Fruit fly (Drosophila melanogaster) whole organism, prepupa: Measurements from ENCODE around the gene CG7029.

Experiments
- Blimp-1 ChIP-seq: fragments of 200-800 bp; sonication (Bioruptor generic); optimal IDR thresholded peaks from 3 replicates; lab custom pipeline; 2017; ENCODE audit warnings: missing biosample characterization, missing genetic modification characterization, mild to moderate bottlenecking, moderate library complexity, missing genetic modification reagents
- CG10631 ChIP-seq: fragments of 200-800 bp; sonication (Bioruptor generic); optimal IDR thresholded peaks from 2 replicates; lab custom pipeline; 2016; ENCODE audit warnings: missing biosample characterization, missing genetic modification characterization
- CG10669 ChIP-seq: fragments of 200-800 bp; sonication (Bioruptor generic); optimal IDR thresholded peaks from 3 replicates; lab custom pipeline; 2018; ENCODE audit warnings: missing biosample characterization, mild to moderate bottlenecking, missing genetic modification characterization, moderate library complexity
- CG11762 ChIP-seq: fragments of 200-800 bp; sonication (Bioruptor generic); optimal IDR thresholded peaks from 3 replicates; lab custom pipeline; 2016; ENCODE audit warnings: missing biosample characterization, missing genetic modification characterization; ENCODE audit not compliant: insufficient read depth
- CG11902 ChIP-seq: fragments of 200-800 bp; sonication (Bioruptor generic); optimal IDR thresholded peaks from 3 replicates; lab custom pipeline; 2016; ENCODE audit warnings: missing biosample characterization, missing genetic modification characterization
- CG15336 ChIP-seq: fragments of 200-800 bp; sonication (Bioruptor generic); IDR thresholded peaks from 2 replicates; pipeline ENCODE4 v1.3.6; 2022; ENCODE audit warnings: missing biosample characterization, missing genetic modification characterization
- CG1621 ChIP-seq: fragments of 200-800 bp; sonication (Bioruptor generic); optimal IDR thresholded peaks from 3 replicates; lab custom pipeline; 2018; ENCODE audit warnings: missing biosample characterization, mild to moderate bottlenecking, missing genetic modification characterization
- CG16779 ChIP-seq: fragments of 200-800 bp; sonication (Bioruptor generic); optimal IDR thresholded peaks from 3 replicates; lab custom pipeline; 2017; ENCODE audit warnings: missing biosample characterization, mild to moderate bottlenecking, missing genetic modification characterization
- CG3032 ChIP-seq: fragments of 200-800 bp; optimal IDR thresholded peaks from 2 replicates; lab custom pipeline; 2019; ENCODE audit warnings: missing biosample characterization, mild to moderate bottlenecking, missing genetic modification characterization, moderate library complexity
- CG31627 ChIP-seq: fragments of 200-800 bp; sonication (Bioruptor generic); optimal IDR thresholded peaks from 3 replicates; lab custom pipeline; 2016; ENCODE audit warnings: missing biosample characterization, missing genetic modification characterization
- CG32006 ChIP-seq: fragments of 200-800 bp; sonication (Bioruptor generic); optimal IDR thresholded peaks from 3 replicates; lab custom pipeline; 2017; ENCODE audit warnings: missing biosample characterization, mild to moderate bottlenecking, missing genetic modification characterization
- CG34406 ChIP-seq: fragments of 200-800 bp; sonication (Bioruptor generic); optimal IDR thresholded peaks from 3 replicates; lab custom pipeline; 2016; ENCODE audit warnings: missing biosample characterization, missing genetic modification characterization
- CG3919 ChIP-seq: fragments of 200-800 bp; sonication (Bioruptor generic); optimal IDR thresholded peaks from 3 replicates; lab custom pipeline; 2016; ENCODE audit warnings: missing biosample characterization, missing genetic modification characterization
- CG4318 ChIP-seq: fragments of 200-800 bp; sonication (Bioruptor generic); optimal IDR thresholded peaks from 3 replicates; lab custom pipeline; 2017; ENCODE audit warnings: missing biosample characterization, mild to moderate bottlenecking, missing genetic modification characterization
- CG6163 ChIP-seq: fragments of 200-800 bp; sonication (Bioruptor generic); IDR thresholded peaks from 3 replicates; pipeline ENCODE4 v1.3.6; 2022; ENCODE audit warnings: missing biosample characterization, missing genetic modification characterization
- CG6276 ChIP-seq: fragments of 200-800 bp; sonication (Bioruptor generic); optimal IDR thresholded peaks from 2 replicates; lab custom pipeline; 2017; ENCODE audit warnings: missing biosample characterization, mild to moderate bottlenecking, missing genetic modification characterization
- CG6792 ChIP-seq: fragments of 200-800 bp; sonication (Bioruptor generic); optimal IDR thresholded peaks from 3 replicates; lab custom pipeline; 2016; ENCODE audit warnings: missing biosample characterization, missing genetic modification characterization
- CG6808 ChIP-seq: fragments of 200-800 bp; sonication (Bioruptor generic); optimal IDR thresholded peaks from 3 replicates; lab custom pipeline; 2017; ENCODE audit warnings: missing biosample characterization, missing genetic modification characterization, mild to moderate bottlenecking, moderate library complexity, missing genetic modification reagents
- CG7368 ChIP-seq: fragments of 200-800 bp; sonication (Bioruptor generic); optimal IDR thresholded peaks from 3 replicates; lab custom pipeline; 2016; ENCODE audit warnings: missing biosample characterization, missing genetic modification characterization
- CG8119 ChIP-seq: fragments of 200-800 bp; sonication (Bioruptor generic); IDR thresholded peaks from 3 replicates; pipeline ENCODE4 v1.3.6; 2022; ENCODE audit warnings: missing biosample characterization, missing genetic modification characterization
- CG8319 ChIP-seq: fragments of 200-800 bp; sonication (Bioruptor generic); optimal IDR thresholded peaks from 3 replicates; lab custom pipeline; 2016; ENCODE audit warnings: missing biosample characterization, missing genetic modification characterization
- CG8632 ChIP-seq: fragments of 200-800 bp; sonication (Bioruptor generic); optimal IDR thresholded peaks from 3 replicates; lab custom pipeline; 2016; ENCODE audit warnings: missing biosample characterization, missing genetic modification characterization
- CG9139 ChIP-seq: fragments of 200-800 bp; sonication (Bioruptor generic); optimal IDR thresholded peaks from 3 replicates; lab custom pipeline; 2017; ENCODE audit warnings: missing biosample characterization, mild to moderate bottlenecking, missing genetic modification characterization
- Eip75B ChIP-seq: fragments of 200-800 bp; sonication (Bioruptor generic); optimal IDR thresholded peaks from 3 replicates; lab custom pipeline; 2016; ENCODE audit warnings: missing biosample characterization, missing genetic modification characterization
- Eip78C ChIP-seq: fragments of 200-800 bp; sonication (Bioruptor generic); peaks from one replicate; lab custom pipeline; 2016; ENCODE audit warnings: missing biosample characterization, missing genetic modification characterization
- Eip93F ChIP-seq: fragments of 200-800 bp; sonication (Bioruptor generic); optimal IDR thresholded peaks from 2 replicates; lab custom pipeline; 2016; ENCODE audit warnings: missing biosample characterization, mild to moderate bottlenecking, missing genetic modification characterization
- Ets21C ChIP-seq: fragments of 200-800 bp; sonication (Bioruptor generic); optimal IDR thresholded peaks from 3 replicates; lab custom pipeline; 2016; ENCODE audit warnings: missing biosample characterization, missing genetic modification characterization
- Ets96B ChIP-seq: fragments of 200-800 bp; optimal IDR thresholded peaks from 2 replicates; lab custom pipeline; 2019; ENCODE audit warnings: missing biosample characterization, mild to moderate bottlenecking, missing genetic modification characterization, moderate library complexity
- Gug ChIP-seq: fragments of 200-800 bp; sonication (Bioruptor generic); IDR thresholded peaks from 2 replicates; pipeline ENCODE4 v1.3.6; 2022; ENCODE audit warnings: missing biosample characterization, missing genetic modification characterization
- Hr38 ChIP-seq: sonication (Bioruptor generic); optimal IDR thresholded peaks from 2 replicates; lab custom pipeline; 2016; ENCODE audit warnings: missing biosample characterization, missing genetic modification characterization
- Hr39 ChIP-seq: fragments of 200-800 bp; sonication (Bioruptor generic); optimal IDR thresholded peaks from 2 replicates; lab custom pipeline; 2016; ENCODE audit warnings: missing biosample characterization, missing genetic modification characterization
- Hr4 ChIP-seq: fragments of 200-800 bp; sonication (Bioruptor generic); optimal IDR thresholded peaks from 3 replicates; lab custom pipeline; 2016; ENCODE audit warnings: missing biosample characterization, missing genetic modification characterization
- Met ChIP-seq: fragments of 200-800 bp; sonication (Bioruptor generic); optimal IDR thresholded peaks from 3 replicates; lab custom pipeline; 2016; ENCODE audit warnings: missing biosample characterization, missing genetic modification characterization
- OdsH ChIP-seq: fragments of 200-800 bp; sonication (Bioruptor generic); optimal IDR thresholded peaks from 3 replicates; lab custom pipeline; 2016; ENCODE audit warnings: missing biosample characterization, missing genetic modification characterization
- Smox ChIP-seq: fragments of 200-800 bp; sonication (Bioruptor generic); optimal IDR thresholded peaks from 3 replicates; lab custom pipeline; 2016; ENCODE audit warnings: missing biosample characterization, missing genetic modification characterization
- Sox102F ChIP-seq: fragments of 200-800 bp; sonication (Bioruptor generic); optimal IDR thresholded peaks from 2 replicates; lab custom pipeline; 2016; ENCODE audit warnings: missing biosample characterization, mild to moderate bottlenecking, missing genetic modification characterization
- Sox14 ChIP-seq: fragments of 200-800 bp; sonication (Bioruptor generic); optimal IDR thresholded peaks from 3 replicates; lab custom pipeline; 2016; ENCODE audit warnings: missing biosample characterization, missing genetic modification characterization
- Sox15 ChIP-seq: fragments of 200-800 bp; sonication (Bioruptor generic); optimal IDR thresholded peaks from 3 replicates; lab custom pipeline; 2016; ENCODE audit warnings: missing biosample characterization, missing genetic modification characterization
- dac ChIP-seq: fragments of 200-800 bp; sonication (Bioruptor generic); optimal IDR thresholded peaks from 2 replicates; lab custom pipeline; 2017; ENCODE audit warnings: missing biosample characterization, mild to moderate bottlenecking, missing genetic modification characterization
- dsx ChIP-seq: fragments of 200-800 bp; optimal IDR thresholded peaks from 3 replicates; lab custom pipeline; 2019; ENCODE audit warnings: missing biosample characterization, mild to moderate bottlenecking, missing genetic modification characterization, moderate library complexity; ENCODE audit not compliant: poor library complexity, severe bottlenecking
- eg ChIP-seq: fragments of 200-800 bp; sonication (Bioruptor generic); IDR thresholded peaks from 3 replicates; pipeline ENCODE4 v1.3.6; 2022; ENCODE audit warnings: missing biosample characterization, missing genetic modification characterization
- esn ChIP-seq: fragments of 200-800 bp; sonication (Bioruptor generic); optimal IDR thresholded peaks from 2 replicates; lab custom pipeline; 2016; ENCODE audit warnings: missing biosample characterization, mild to moderate bottlenecking, missing genetic modification characterization, moderate library complexity
- fd59A ChIP-seq: fragments of 200-800 bp; sonication (Bioruptor generic); optimal IDR thresholded peaks from 2 replicates; lab custom pipeline; 2017; ENCODE audit warnings: missing biosample characterization, mild to moderate bottlenecking, missing genetic modification characterization, missing genetic modification reagents
- fd85E ChIP-seq: fragments of 200-800 bp; sonication (Bioruptor generic); optimal IDR thresholded peaks from 3 replicates; lab custom pipeline; 2016; ENCODE audit warnings: missing biosample characterization, missing genetic modification characterization
- fkh ChIP-seq: fragments of 200-800 bp; sonication (Bioruptor generic); optimal IDR thresholded peaks from 3 replicates; lab custom pipeline; 2017; ENCODE audit warnings: missing biosample characterization, mild to moderate bottlenecking, missing genetic modification characterization, moderate library complexity
- lz ChIP-seq: fragments of 200-800 bp; sonication (Bioruptor generic); optimal IDR thresholded peaks from 3 replicates; lab custom pipeline; 2016; ENCODE audit warnings: missing biosample characterization, missing genetic modification characterization
- pdm3 ChIP-seq: fragments of 200-800 bp; sonication (Bioruptor generic); optimal IDR thresholded peaks from 3 replicates; lab custom pipeline; 2016; ENCODE audit warnings: missing biosample characterization, missing genetic modification characterization
- salr ChIP-seq, 2 experiments: fragments of 200-800 bp; sonication (Bioruptor generic); optimal IDR thresholded peaks; 3 replicates each; lab custom pipeline; 2016 to 2018; ENCODE audit warnings: missing biosample characterization in 2 of 2, missing genetic modification characterization in 2 of 2, mild to moderate bottlenecking in 1 of 2
- spab ChIP-seq: fragments of 200-800 bp; sonication (Bioruptor generic); optimal IDR thresholded peaks from 2 replicates; lab custom pipeline; 2017; ENCODE audit warnings: missing biosample characterization, mild to moderate bottlenecking, missing genetic modification characterization, missing genetic modification reagents
- ss ChIP-seq, 2 experiments: fragments of 200-800 bp; sonication (Bioruptor generic); optimal IDR thresholded peaks; 2 replicates in 1 of 2; 3 replicates in 1 of 2; lab custom pipeline; 2017 to 2018; ENCODE audit warnings: mild to moderate bottlenecking in 2 of 2, missing biosample characterization in 2 of 2, missing genetic modification characterization in 2 of 2, moderate library complexity in 1 of 2
- svp ChIP-seq: fragments of 200-800 bp; sonication (Bioruptor generic); peaks from one replicate; lab custom pipeline; 2016; ENCODE audit warnings: missing biosample characterization, missing genetic modification characterization
- vri ChIP-seq: fragments of 200-800 bp; sonication (Bioruptor generic); optimal IDR thresholded peaks from 3 replicates; lab custom pipeline; 2016; ENCODE audit warnings: missing biosample characterization, mild to moderate bottlenecking, missing genetic modification characterization

CG7029 gene

dm6 chr3R:22750534-22750947, at the start of gene CG7029, which contains the start of the genes rumi and Usp12-46:
Gene CG7029, plus strand, starts transcription at chr3R:22750901.
Gene rumi, minus strand, starts transcription at chr3R:22750597.
Gene Usp12-46, plus strand, starts transcription at chr3R:22750901.
- TF ChIP-seq esn (peak; percentile 88), fkh (GFP tag; lab: Kevin White, UChicago) (no peak), CG8119 (peak; percentile 65; the same call in 2 of the 3 replicates), CG11902 (GFP tag; lab: Kevin White, UChicago) (peak; percentile 78), CG8632 (no peak), Sox15 (GFP tag; lab: Kevin White, UChicago) (peak; percentile 87), CG6808 (GFP tag; lab: Kevin White, UChicago) (peak; percentile 22), Met (GFP tag; lab: Kevin White, UChicago) (no peak), Eip75B (GFP tag; lab: Kevin White, UChicago) (no peak), CG8319 (GFP tag; lab: Kevin White, UChicago) (peak; percentile 79), Eip93F (GFP tag; lab: Kevin White, UChicago) (no peak), CG6163 (peak; percentile 91), Smox (no peak), svp (GFP tag; lab: Kevin White, UChicago) (peak; percentile 94), Ets96B (tag; lab: Kevin White, UChicago) (peak; percentile 56), fd59A (peak; percentile 52), CG4318 (GFP tag; lab: Kevin White, UChicago) (no peak), ss (GFP tag; optimal IDR thresholded peaks at IDR 0.05; lab: Kevin White, UChicago) (no peak), Blimp-1 (GFP tag; lab: Kevin White, UChicago) (peak; percentile 31), pdm3 (GFP tag; lab: Kevin White, UChicago) (no peak), Sox102F (no peak), CG3919 (GFP tag; lab: Kevin White, UChicago) (no peak), CG3032 (tag; lab: Kevin White, UChicago) (peak; percentile 83), dsx (GFP tag; lab: Kevin White, UChicago) (peak; percentile 59), CG9139 (no peak), fd85E (no peak), CG31627 (GFP tag; lab: Kevin White, UChicago) (peak; percentile 92), CG10669 (GFP tag; lab: Kevin White, UChicago) (no peak), Hr39 (GFP tag; lab: Kevin White, UChicago) (peak; percentile 93), lz (peak; percentile 88), CG34406 (no peak), CG1621 (tag; lab: Kevin White, UChicago) (peak; percentile 54), CG32006 (GFP tag; lab: Kevin White, UChicago) (no peak), dac (GFP tag; lab: Kevin White, UChicago) (no peak), Sox14 (peak; percentile 87), CG15336 (GFP tag; lab: Robert Waterston, UW) (peak; percentile 36; the same call in 1 of the 2 replicates), spab (no peak), CG11762 (GFP tag; lab: Kevin White, UChicago) (peak; percentile 78), Hr38 (peak; percentile 11), vri (GFP tag; lab: Kevin White, UChicago) (no peak), CG7368 (no peak), Ets21C (GFP tag; lab: Kevin White, UChicago) (no peak), CG16779 (tag; lab: Kevin White, UChicago) (no peak), eg (GFP tag; lab: Robert Waterston, UW) (peak; percentile 87), CG10631 (GFP tag; lab: Kevin White, UChicago) (no peak), Hr4 (GFP tag; lab: Kevin White, UChicago) (no peak), salr (GFP tag; optimal IDR thresholded peaks at IDR 0.05; lab: Kevin White, UChicago) (peak in 1 of 2 experiments; percentile 62), CG6276 (GFP tag; lab: Kevin White, UChicago) (no peak), CG6792 (GFP tag; lab: Kevin White, UChicago) (no peak), OdsH (GFP tag; lab: Kevin White, UChicago) (no peak), Eip78C (GFP tag; lab: Kevin White, UChicago) (peak; percentile 92), Gug (GFP tag; lab: Robert Waterston, UW) (peak; percentile 72)
